Worm (Caenorhabditis elegans): ENCODE measurements around the gene pcdr-1.

DNA sequence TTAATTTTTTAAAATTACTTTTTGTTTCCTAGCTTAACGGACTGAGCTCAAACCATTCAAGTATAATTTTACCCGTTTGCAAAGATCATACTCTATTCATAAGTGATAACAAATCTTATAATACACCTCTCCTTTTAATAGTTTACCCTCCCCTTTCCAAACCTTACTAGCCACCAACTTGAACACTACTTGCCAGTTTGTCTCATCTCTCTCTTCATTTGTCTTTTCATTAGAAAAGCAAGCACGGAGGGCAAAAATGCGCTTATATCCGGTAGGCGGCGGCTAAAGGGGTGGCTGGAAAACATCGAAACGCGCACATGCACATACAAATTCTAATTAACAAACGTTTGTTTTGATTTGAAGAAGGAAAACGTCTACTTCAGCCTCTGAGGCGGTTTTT lies 11.6 kb upstream of the pcdr-1 start:
- TF ChIP-seq fkh-10 (GFP tag; optimal IDR thresholded peaks at IDR 0.05), result no peak
- no peak for TF ChIP-seq fos-1 (tag; optimal IDR thresholded peaks at IDR 0.05)
